Worm (Caenorhabditis elegans): ENCODE measurements around the gene H43I07.1.

Gene H43I07.1

ce11 chrV:4250047-4250446, 45.5 kb downstream of the H43I07.1 start, which contains the start of gene srt-13:
Gene srt-13, minus strand, starts transcription at chrV:4250147.
- TF ChIP-seq ceh-82 (tag; optimal IDR thresholded peaks at IDR 0.05) (no peak), F44E2.7 (GFP tag; IDR thresholded peaks at IDR 0.05) (no peak), unc-62 (GFP tag; optimal IDR thresholded peaks at IDR 0.05 in 1 of 2) (no peak), unc-62 (tag; optimal IDR thresholded peaks at IDR 0.05) (no peak), ama-1 (optimal IDR thresholded peaks at IDR 0.05) (no peak), nhr-42 (GFP tag; IDR thresholded peaks at IDR 0.05) (no peak), ctbp-1 (GFP tag; IDR thresholded peaks at IDR 0.05) (no peak), ceh-44 (GFP tag; IDR thresholded peaks at IDR 0.05) (no peak), F49E8.2 (tag; optimal IDR thresholded peaks at IDR 0.05; ENCODE audit: borderline replicate concordance) (no peak), hlh-30 (tag; optimal IDR thresholded peaks at IDR 0.05; ENCODE audit: insufficient read depth) (no peak), zag-1 (tag; optimal IDR thresholded peaks at IDR 0.05) (no peak), mes-2 (tag; optimal IDR thresholded peaks at IDR 0.05; ENCODE audit: poor library complexity, severe bottlenecking) (no peak), unc-39 (tag; optimal IDR thresholded peaks at IDR 0.05) (no peak), skn-1 (tag; optimal IDR thresholded peaks at IDR 0.05) (no peak)

- TF ChIP-seq zfp-2 (tag; optimal IDR thresholded peaks at IDR 0.05) (no peak), ztf-11 (tag; optimal IDR thresholded peaks at IDR 0.05) (no peak), nhr-25 (tag; optimal IDR thresholded peaks at IDR 0.05; ENCODE audit: borderline replicate concordance, insufficient read depth) (no peak), zip-11 (GFP tag; IDR thresholded peaks at IDR 0.05) (no peak), jun-1 (tag; optimal IDR thresholded peaks at IDR 0.05) (no peak), hlh-30 (tag; optimal IDR thresholded peaks at IDR 0.05; ENCODE audit: insufficient read depth) (no peak), ZK546.5 (tag; optimal IDR thresholded peaks at IDR 0.05) (no peak), ceh-44 (GFP tag; IDR thresholded peaks at IDR 0.05) (no peak), mes-2 (tag; optimal IDR thresholded peaks at IDR 0.05; ENCODE audit: poor library complexity, severe bottlenecking) (no peak), T26A8.4 (GFP tag; IDR thresholded peaks at IDR 0.05) (no peak), lsy-2 (tag; optimal IDR thresholded peaks at IDR 0.05) (no peak), nhr-11 (tag; optimal IDR thresholded peaks at IDR 0.05) (no peak), ztf-7 (tag; optimal IDR thresholded peaks at IDR 0.05) (no peak), R02D3.7 (tag; optimal IDR thresholded peaks at IDR 0.05) (no peak), mxl-3 (GFP tag; optimal IDR thresholded peaks at IDR 0.05) (no peak), daf-8 (GFP tag; IDR thresholded peaks at IDR 0.05) (no peak), hmg-1.1 (GFP tag; IDR thresholded peaks at IDR 0.05) (no peak), tra-1 (GFP tag; IDR thresholded peaks at IDR 0.05) (no peak), rbr-2 (tag; optimal IDR thresholded peaks at IDR 0.05) (no peak), duxl-1 (tag; optimal IDR thresholded peaks at IDR 0.05; ENCODE audit: poor library complexity) (no peak)
These were observed 52.0 kb downstream of the H43I07.1 start, which contains the start of gene srt-14 for ce11 chrV:4256474-4256873. Gene srt-14, minus strand, starts transcription at chrV:4256574.
